Worm (Caenorhabditis elegans) whole organism, L3 larva: ENCODE results near the gene col-10.

Source experiments
- R02D3.7 ChIP-seq: fragments of 150-350 bp; optimal IDR thresholded peaks from 2 replicates; lab custom pipeline; 2014; ENCODE audit warnings: missing biosample characterization, missing genetic modification characterization
- ZK546.5 ChIP-seq: sonication (generic microtip); optimal IDR thresholded peaks from 2 replicates; lab custom pipeline; 2017; ENCODE audit warnings: missing biosample characterization, missing genetic modification characterization
- aly-2 ChIP-seq: fragments of 150-350 bp; optimal IDR thresholded peaks from 2 replicates; lab custom pipeline; 2014; ENCODE audit warnings: missing biosample characterization, missing genetic modification characterization
- ama-1 ChIP-seq: fragments of 150-350 bp; optimal IDR thresholded peaks from 2 replicates; lab custom pipeline; 2018
- ceh-28 ChIP-seq: fragments of 150-350 bp; optimal IDR thresholded peaks from 2 replicates; lab custom pipeline; 2014; ENCODE audit warnings: missing biosample characterization, missing genetic modification reagents, missing genetic modification characterization
- ceh-82 ChIP-seq: fragments of 150-350 bp; optimal IDR thresholded peaks from 2 replicates; lab custom pipeline; 2014; ENCODE audit warnings: missing biosample characterization, missing genetic modification characterization
- ceh-9 ChIP-seq: sonication (generic microtip); optimal IDR thresholded peaks from 2 replicates; lab custom pipeline; 2018; ENCODE audit warnings: missing biosample characterization, missing genetic modification characterization
- daf-12 ChIP-seq: fragments of 150-350 bp; optimal IDR thresholded peaks from 2 replicates; lab custom pipeline; 2014; ENCODE audit warnings: missing biosample characterization, missing genetic modification reagents, missing genetic modification characterization
- egl-27 ChIP-seq: sonication (generic microtip); optimal IDR thresholded peaks from 4 replicates; lab custom pipeline; 2017; ENCODE audit warnings: missing biosample characterization, missing genetic modification reagents, missing genetic modification characterization
- egl-5 ChIP-seq: fragments of 150-350 bp; optimal IDR thresholded peaks from 2 replicates; lab custom pipeline; 2017; ENCODE audit warnings: missing biosample characterization, missing genetic modification reagents, missing genetic modification characterization, inconsistent platforms
- elt-1 ChIP-seq: fragments of 150-350 bp; optimal IDR thresholded peaks from 2 replicates; lab custom pipeline; 2014; ENCODE audit warnings: missing biosample characterization, missing genetic modification characterization
- elt-2 ChIP-seq: sonication (generic microtip); optimal IDR thresholded peaks from 2 replicates; lab custom pipeline; 2016; ENCODE audit warnings: missing genetic modification reagents, mild to moderate bottlenecking, missing genetic modification characterization, missing compliant biosample characterization
- eor-1 ChIP-seq, 2 experiments: fragments of 150-350 bp; optimal IDR thresholded peaks; 2 replicates each; lab custom pipeline; 2014 to 2018; ENCODE audit warnings: missing biosample characterization in 2 of 2, missing genetic modification characterization in 2 of 2
- fkh-10 ChIP-seq: sonication (generic microtip); optimal IDR thresholded peaks from 2 replicates; lab custom pipeline; 2017; ENCODE audit warnings: missing biosample characterization, missing genetic modification reagents, missing genetic modification characterization
- fkh-2 ChIP-seq: fragments of 150-350 bp; optimal IDR thresholded peaks from 2 replicates; lab custom pipeline; 2014; ENCODE audit warnings: missing biosample characterization, missing genetic modification reagents, missing genetic modification characterization
- fos-1 ChIP-seq: fragments of 150-350 bp; optimal IDR thresholded peaks from 2 replicates; lab custom pipeline; 2014; ENCODE audit warnings: missing biosample characterization, missing genetic modification characterization
- jun-1 ChIP-seq: fragments of 150-350 bp; optimal IDR thresholded peaks from 2 replicates; lab custom pipeline; 2014; ENCODE audit warnings: missing biosample characterization, missing genetic modification reagents, missing genetic modification characterization
- lin-15B ChIP-seq: fragments of 150-350 bp; optimal IDR thresholded peaks from 2 replicates; lab custom pipeline; 2014; ENCODE audit warnings: missing biosample characterization, missing genetic modification characterization
- lin-39 ChIP-seq: fragments of 150-350 bp; optimal IDR thresholded peaks from 2 replicates; lab custom pipeline; 2018; ENCODE audit warnings: missing biosample characterization, missing genetic modification reagents, missing genetic modification characterization
- lsy-12 ChIP-seq: sonication (generic microtip); optimal IDR thresholded peaks from 2 replicates; lab custom pipeline; 2016; ENCODE audit warnings: mild to moderate bottlenecking, missing genetic modification characterization, missing compliant biosample characterization
- nfya-1 ChIP-seq: sonication (generic microtip); optimal IDR thresholded peaks from 2 replicates; lab custom pipeline; 2017; ENCODE audit warnings: missing genetic modification characterization, mild to moderate bottlenecking, missing compliant biosample characterization, antibody characterized with exemption, moderate library complexity; ENCODE audit not compliant: insufficient read depth
- nhr-12 ChIP-seq: fragments of 150-350 bp; optimal IDR thresholded peaks from 2 replicates; lab custom pipeline; 2014; ENCODE audit warnings: missing biosample characterization, missing genetic modification characterization
- nhr-23 ChIP-seq: fragments of 150-350 bp; optimal IDR thresholded peaks from 2 replicates; lab custom pipeline; 2014; ENCODE audit warnings: missing biosample characterization, missing genetic modification reagents, missing genetic modification characterization
- nhr-237 ChIP-seq: fragments of 150-350 bp; optimal IDR thresholded peaks from 2 replicates; lab custom pipeline; 2014; ENCODE audit warnings: missing biosample characterization, missing genetic modification characterization
- nhr-25 ChIP-seq: sonication (generic microtip); optimal IDR thresholded peaks from 2 replicates; lab custom pipeline; 2017; ENCODE audit warnings: missing biosample characterization, missing genetic modification characterization
- nhr-43 ChIP-seq: sonication (generic microtip); optimal IDR thresholded peaks from 2 replicates; lab custom pipeline; 2016; ENCODE audit warnings: mild to moderate bottlenecking, missing genetic modification characterization, missing compliant biosample characterization; ENCODE audit not compliant: poor library complexity, severe bottlenecking
- nhr-67 ChIP-seq: fragments of 150-350 bp; optimal IDR thresholded peaks from 2 replicates; lab custom pipeline; 2014; ENCODE audit warnings: missing biosample characterization, missing genetic modification characterization
- nhr-76 ChIP-seq: fragments of 150-350 bp; sonication (generic microtip); optimal IDR thresholded peaks from 5 replicates; lab custom pipeline; 2014; ENCODE audit warnings: missing biosample characterization, missing genetic modification characterization
- nhr-77 ChIP-seq: fragments of 150-350 bp; optimal IDR thresholded peaks from 2 replicates; lab custom pipeline; 2014; ENCODE audit warnings: missing biosample characterization, missing genetic modification characterization
- pha-4 ChIP-seq: fragments of 150-350 bp; optimal IDR thresholded peaks from 2 replicates; lab custom pipeline; 2014; ENCODE audit warnings: missing biosample characterization, missing genetic modification reagents, missing genetic modification characterization
- pqm-1 ChIP-seq: fragments of 150-350 bp; optimal IDR thresholded peaks from 2 replicates; lab custom pipeline; 2017; ENCODE audit warnings: missing biosample characterization, missing genetic modification characterization, inconsistent platforms
- sea-2 ChIP-seq: fragments of 150-350 bp; sonication (generic microtip); optimal IDR thresholded peaks from 4 replicates; lab custom pipeline; 2014; ENCODE audit warnings: missing biosample characterization, missing genetic modification reagents, missing genetic modification characterization
- tbx-2 ChIP-seq: sonication (generic microtip); optimal IDR thresholded peaks from 2 replicates; lab custom pipeline; 2016; ENCODE audit warnings: mild to moderate bottlenecking, missing genetic modification characterization, missing compliant biosample characterization
- unc-39 ChIP-seq: sonication (generic microtip); optimal IDR thresholded peaks from 4 replicates; lab custom pipeline; 2017; ENCODE audit warnings: missing biosample characterization, missing genetic modification characterization
- unc-62 ChIP-seq: fragments of 150-350 bp; sonication (generic microtip); optimal IDR thresholded peaks from 4 replicates; lab custom pipeline; 2014; ENCODE audit warnings: missing biosample characterization, missing genetic modification reagents, missing genetic modification characterization
- ztf-11 ChIP-seq: fragments of 150-350 bp; optimal IDR thresholded peaks from 2 replicates; lab custom pipeline; 2014; ENCODE audit warnings: missing biosample characterization, missing genetic modification characterization
- ztf-4 ChIP-seq: fragments of 150-350 bp; optimal IDR thresholded peaks from 2 replicates; lab custom pipeline; 2014; ENCODE audit warnings: missing biosample characterization, missing genetic modification characterization

The col-10 gene

ce11 chrV:9175218-9175837, 10.2 kb upstream of the col-10 start, which contains the start of gene spas-1 (continued):
- TF ChIP-seq eor-1 (tag; optimal IDR thresholded peaks at IDR 0.05; lab: Kevin White, UChicago) (no peak), nhr-77 (tag; lab: Kevin White, UChicago) (no peak), fkh-10 (GFP tag; lab: Kevin White, UChicago) (no peak), pqm-1 (tag; lab: Kevin White, UChicago) (peak; percentile 73), R02D3.7 (tag; lab: Kevin White, UChicago) (peak; percentile 75), nhr-237 (tag; lab: Kevin White, UChicago) (no peak), unc-62 (peak; percentile 60)

ce11 chrV:9173789-9174188, 8.7 kb upstream of the col-10 start, which contains the start of gene pqn-16:
Gene pqn-16 (plus strand): TSS chrV:9174089.
- TF ChIP-seq nfya-1 (no peak), daf-12 (tag; lab: Kevin White, UChicago) (no peak), lin-15B (no peak), unc-39 (tag; lab: Kevin White, UChicago) (no peak), lsy-12 (tag; lab: Kevin White, UChicago) (no peak)

ce11 chrV:9172989-9173388, 7.9 kb upstream of the col-10 start, which contains the start of gene gad-3:
Gene gad-3 (minus strand): TSS chrV:9173005.
- no peak for TF ChIP-seq nfya-1
- no peak for TF ChIP-seq lin-39
- no peak for TF ChIP-seq sea-2 (GFP tag; lab: Kevin White, UChicago)
- no peak for TF ChIP-seq ztf-4 (tag; lab: Kevin White, UChicago)
- no peak for TF ChIP-seq nhr-25 (tag; lab: Kevin White, UChicago)
- TF ChIP-seq egl-5 (tag; lab: Kevin White, UChicago), result no peak
- TF ChIP-seq aly-2 (tag; lab: Kevin White, UChicago), result no peak
- TF ChIP-seq eor-1 (tag; optimal IDR thresholded peaks at IDR 0.05; lab: Kevin White, UChicago), result no peak
- no peak for TF ChIP-seq lsy-12 (tag; lab: Kevin White, UChicago)
- no peak for TF ChIP-seq unc-39 (tag; lab: Kevin White, UChicago)
- TF ChIP-seq pqm-1 (tag; lab: Kevin White, UChicago), result peak; percentile 52
- no peak for TF ChIP-seq nhr-67 (tag; lab: Kevin White, UChicago)
- no peak for TF ChIP-seq R02D3.7 (tag; lab: Kevin White, UChicago)
- TF ChIP-seq ceh-28 (tag; lab: Kevin White, UChicago), result no peak
- TF ChIP-seq nhr-76, result no peak
- no peak for TF ChIP-seq tbx-2 (tag; lab: Kevin White, UChicago)
- peak; percentile 52 for TF ChIP-seq pha-4
- no peak for TF ChIP-seq fkh-2
- no peak for TF ChIP-seq nhr-43 (tag; lab: Kevin White, UChicago)
- TF ChIP-seq egl-27, result no peak
- no peak for TF ChIP-seq nhr-77 (tag; lab: Kevin White, UChicago)
- TF ChIP-seq elt-2 (tag; lab: Kevin White, UChicago), result peak; percentile 63
- no peak for TF ChIP-seq ceh-82
- TF ChIP-seq nhr-12 (tag; lab: Kevin White, UChicago), result no peak

ce11 chrV:9168089-9168488, 3.0 kb upstream of the col-10 start, which contains the start of gene B0222.11:
Gene B0222.11 (minus strand): TSS chrV:9168189.
- no peak for TF ChIP-seq nhr-67 (tag; lab: Kevin White, UChicago)
- no peak for TF ChIP-seq lin-15B
- TF ChIP-seq egl-27, result no peak
- no peak for TF ChIP-seq aly-2 (tag; lab: Kevin White, UChicago)

- TF ChIP-seq nhr-23 (tag; lab: Kevin White, UChicago) (peak; percentile 23), elt-1 (peak; percentile 73), nhr-25 (tag; lab: Kevin White, UChicago) (peak; percentile 76), jun-1 (tag; lab: Kevin White, UChicago) (no peak), egl-27 (no peak), nfya-1 (no peak), nhr-76 (no peak), tbx-2 (tag; lab: Kevin White, UChicago) (no peak), ceh-9 (no peak), eor-1 (tag; optimal IDR thresholded peaks at IDR 0.05; lab: Kevin White, UChicago) (no peak), ZK546.5 (tag; lab: Kevin White, UChicago) (no peak), nhr-77 (tag; lab: Kevin White, UChicago) (no peak), ztf-4 (tag; lab: Kevin White, UChicago) (no peak), ztf-11 (tag; lab: Kevin White, UChicago) (no peak), nhr-67 (tag; lab: Kevin White, UChicago) (no peak), fos-1 (tag; lab: Kevin White, UChicago) (no peak), ama-1 (no peak)
These were observed 1.2 kb upstream of the col-10 start for ce11 chrV:9166306-9166705.
